Fruit fly (Drosophila melanogaster) whole organism, prepupa: ENCODE data around the gene CG6933.

Experiments used
- Blimp-1 ChIP-seq: fragments of 200-800 bp; sonication (Bioruptor generic); optimal IDR thresholded peaks from 3 replicates; lab custom pipeline; 2017; ENCODE audit warnings: missing biosample characterization, missing genetic modification characterization, mild to moderate bottlenecking, moderate library complexity, missing genetic modification reagents
- CG10669 ChIP-seq: fragments of 200-800 bp; sonication (Bioruptor generic); optimal IDR thresholded peaks from 3 replicates; lab custom pipeline; 2018; ENCODE audit warnings: missing biosample characterization, mild to moderate bottlenecking, missing genetic modification characterization, moderate library complexity
- CG1621 ChIP-seq: fragments of 200-800 bp; sonication (Bioruptor generic); optimal IDR thresholded peaks from 3 replicates; lab custom pipeline; 2018; ENCODE audit warnings: missing biosample characterization, mild to moderate bottlenecking, missing genetic modification characterization
- CG16779 ChIP-seq: fragments of 200-800 bp; sonication (Bioruptor generic); optimal IDR thresholded peaks from 3 replicates; lab custom pipeline; 2017; ENCODE audit warnings: missing biosample characterization, mild to moderate bottlenecking, missing genetic modification characterization
- CG3032 ChIP-seq: fragments of 200-800 bp; optimal IDR thresholded peaks from 2 replicates; lab custom pipeline; 2019; ENCODE audit warnings: missing biosample characterization, mild to moderate bottlenecking, missing genetic modification characterization, moderate library complexity
- CG31627 ChIP-seq: fragments of 200-800 bp; sonication (Bioruptor generic); optimal IDR thresholded peaks from 3 replicates; lab custom pipeline; 2016; ENCODE audit warnings: missing biosample characterization, missing genetic modification characterization
- CG32006 ChIP-seq: fragments of 200-800 bp; sonication (Bioruptor generic); optimal IDR thresholded peaks from 3 replicates; lab custom pipeline; 2017; ENCODE audit warnings: missing biosample characterization, mild to moderate bottlenecking, missing genetic modification characterization
- CG3919 ChIP-seq: fragments of 200-800 bp; sonication (Bioruptor generic); optimal IDR thresholded peaks from 3 replicates; lab custom pipeline; 2016; ENCODE audit warnings: missing biosample characterization, missing genetic modification characterization
- CG6792 ChIP-seq: fragments of 200-800 bp; sonication (Bioruptor generic); optimal IDR thresholded peaks from 3 replicates; lab custom pipeline; 2016; ENCODE audit warnings: missing biosample characterization, missing genetic modification characterization
- CG8119 ChIP-seq: fragments of 200-800 bp; sonication (Bioruptor generic); IDR thresholded peaks from 3 replicates; pipeline ENCODE4 v1.3.6; 2022; ENCODE audit warnings: missing biosample characterization, missing genetic modification characterization
- CG8319 ChIP-seq: fragments of 200-800 bp; sonication (Bioruptor generic); optimal IDR thresholded peaks from 3 replicates; lab custom pipeline; 2016; ENCODE audit warnings: missing biosample characterization, missing genetic modification characterization
- CG8632 ChIP-seq: fragments of 200-800 bp; sonication (Bioruptor generic); optimal IDR thresholded peaks from 3 replicates; lab custom pipeline; 2016; ENCODE audit warnings: missing biosample characterization, missing genetic modification characterization
- CG9139 ChIP-seq: fragments of 200-800 bp; sonication (Bioruptor generic); optimal IDR thresholded peaks from 3 replicates; lab custom pipeline; 2017; ENCODE audit warnings: missing biosample characterization, mild to moderate bottlenecking, missing genetic modification characterization
- Ets21C ChIP-seq: fragments of 200-800 bp; sonication (Bioruptor generic); optimal IDR thresholded peaks from 3 replicates; lab custom pipeline; 2016; ENCODE audit warnings: missing biosample characterization, missing genetic modification characterization
- Gug ChIP-seq: fragments of 200-800 bp; sonication (Bioruptor generic); IDR thresholded peaks from 2 replicates; pipeline ENCODE4 v1.3.6; 2022; ENCODE audit warnings: missing biosample characterization, missing genetic modification characterization
- Hr38 ChIP-seq: sonication (Bioruptor generic); optimal IDR thresholded peaks from 2 replicates; lab custom pipeline; 2016; ENCODE audit warnings: missing biosample characterization, missing genetic modification characterization
- Hr39 ChIP-seq: fragments of 200-800 bp; sonication (Bioruptor generic); optimal IDR thresholded peaks from 2 replicates; lab custom pipeline; 2016; ENCODE audit warnings: missing biosample characterization, missing genetic modification characterization
- Hr4 ChIP-seq: fragments of 200-800 bp; sonication (Bioruptor generic); optimal IDR thresholded peaks from 3 replicates; lab custom pipeline; 2016; ENCODE audit warnings: missing biosample characterization, missing genetic modification characterization
- Lpt ChIP-seq: fragments of 200-800 bp; sonication (Bioruptor generic); optimal IDR thresholded peaks from 3 replicates; lab custom pipeline; 2016; ENCODE audit warnings: missing biosample characterization, missing genetic modification characterization
- Met ChIP-seq: fragments of 200-800 bp; sonication (Bioruptor generic); optimal IDR thresholded peaks from 3 replicates; lab custom pipeline; 2016; ENCODE audit warnings: missing biosample characterization, missing genetic modification characterization
- OdsH ChIP-seq: fragments of 200-800 bp; sonication (Bioruptor generic); optimal IDR thresholded peaks from 3 replicates; lab custom pipeline; 2016; ENCODE audit warnings: missing biosample characterization, missing genetic modification characterization
- Sox102F ChIP-seq: fragments of 200-800 bp; sonication (Bioruptor generic); optimal IDR thresholded peaks from 2 replicates; lab custom pipeline; 2016; ENCODE audit warnings: missing biosample characterization, mild to moderate bottlenecking, missing genetic modification characterization
- Sox14 ChIP-seq: fragments of 200-800 bp; sonication (Bioruptor generic); optimal IDR thresholded peaks from 3 replicates; lab custom pipeline; 2016; ENCODE audit warnings: missing biosample characterization, missing genetic modification characterization
- Sox15 ChIP-seq: fragments of 200-800 bp; sonication (Bioruptor generic); optimal IDR thresholded peaks from 3 replicates; lab custom pipeline; 2016; ENCODE audit warnings: missing biosample characterization, missing genetic modification characterization
- achi ChIP-seq: fragments of 200-800 bp; sonication (Bioruptor generic); optimal IDR thresholded peaks from 3 replicates; lab custom pipeline; 2016; ENCODE audit warnings: missing biosample characterization, missing genetic modification characterization
- cyc ChIP-seq: fragments of 200-800 bp; sonication (Bioruptor generic); optimal IDR thresholded peaks from 3 replicates; lab custom pipeline; 2016; ENCODE audit warnings: missing biosample characterization, missing genetic modification characterization
- dac ChIP-seq: fragments of 200-800 bp; sonication (Bioruptor generic); optimal IDR thresholded peaks from 2 replicates; lab custom pipeline; 2017; ENCODE audit warnings: missing biosample characterization, mild to moderate bottlenecking, missing genetic modification characterization
- eg ChIP-seq: fragments of 200-800 bp; sonication (Bioruptor generic); IDR thresholded peaks from 3 replicates; pipeline ENCODE4 v1.3.6; 2022; ENCODE audit warnings: missing biosample characterization, missing genetic modification characterization
- esn ChIP-seq: fragments of 200-800 bp; sonication (Bioruptor generic); optimal IDR thresholded peaks from 2 replicates; lab custom pipeline; 2016; ENCODE audit warnings: missing biosample characterization, mild to moderate bottlenecking, missing genetic modification characterization, moderate library complexity
- fkh ChIP-seq: fragments of 200-800 bp; sonication (Bioruptor generic); optimal IDR thresholded peaks from 3 replicates; lab custom pipeline; 2017; ENCODE audit warnings: missing biosample characterization, mild to moderate bottlenecking, missing genetic modification characterization, moderate library complexity
- pdm3 ChIP-seq: fragments of 200-800 bp; sonication (Bioruptor generic); optimal IDR thresholded peaks from 3 replicates; lab custom pipeline; 2016; ENCODE audit warnings: missing biosample characterization, missing genetic modification characterization
- spab ChIP-seq: fragments of 200-800 bp; sonication (Bioruptor generic); optimal IDR thresholded peaks from 2 replicates; lab custom pipeline; 2017; ENCODE audit warnings: missing biosample characterization, mild to moderate bottlenecking, missing genetic modification characterization, missing genetic modification reagents
- ss ChIP-seq, 2 experiments: fragments of 200-800 bp; sonication (Bioruptor generic); optimal IDR thresholded peaks; 2 replicates in 1 of 2; 3 replicates in 1 of 2; lab custom pipeline; 2017 to 2018; ENCODE audit warnings: mild to moderate bottlenecking in 2 of 2, missing biosample characterization in 2 of 2, missing genetic modification characterization in 2 of 2, moderate library complexity in 1 of 2
- svp ChIP-seq: fragments of 200-800 bp; sonication (Bioruptor generic); peaks from one replicate; lab custom pipeline; 2016; ENCODE audit warnings: missing biosample characterization, missing genetic modification characterization
- topi ChIP-seq: fragments of 200-800 bp; sonication (Bioruptor generic); optimal IDR thresholded peaks from 3 replicates; lab custom pipeline; 2016; ENCODE audit warnings: missing biosample characterization, missing genetic modification characterization
- vri ChIP-seq: fragments of 200-800 bp; sonication (Bioruptor generic); optimal IDR thresholded peaks from 3 replicates; lab custom pipeline; 2016; ENCODE audit warnings: missing biosample characterization, mild to moderate bottlenecking, missing genetic modification characterization

The CG6933 gene

dm6 chr3L:20220918-20221317 lies 698 bp upstream of the CG6933 start:
- TF ChIP-seq eg (GFP tag; lab: Robert Waterston, UW) (no peak), CG3032 (no peak), Gug (GFP tag; lab: Robert Waterston, UW) (no peak), Sox15 (GFP tag; lab: Kevin White, UChicago) (no peak), Blimp-1 (GFP tag; lab: Kevin White, UChicago) (no peak), spab (GFP tag; lab: Kevin White, UChicago) (no peak), CG16779 (tag; lab: Kevin White, UChicago) (no peak), cyc (no peak), CG32006 (GFP tag; lab: Kevin White, UChicago) (no peak), CG31627 (GFP tag; lab: Kevin White, UChicago) (no peak), CG6792 (GFP tag; lab: Kevin White, UChicago) (no peak), CG3919 (GFP tag; lab: Kevin White, UChicago) (no peak), Sox14 (GFP tag; lab: Kevin White, UChicago) (no peak), Hr38 (GFP tag; lab: Kevin White, UChicago) (no peak), CG10669 (GFP tag; lab: Kevin White, UChicago) (no peak), Hr39 (GFP tag; lab: Kevin White, UChicago) (no peak), CG8319 (GFP tag; lab: Kevin White, UChicago) (no peak), CG8632 (GFP tag; lab: Kevin White, UChicago) (no peak)

- TF ChIP-seq achi (GFP tag; lab: Kevin White, UChicago) (no peak), Hr38 (GFP tag; lab: Kevin White, UChicago) (no peak), topi (no peak), esn (GFP tag; lab: Kevin White, UChicago) (no peak), svp (peak; percentile 18), Sox102F (GFP tag; lab: Kevin White, UChicago) (no peak)
Observed at dm6 chr3L:20212022-20212421, 8.2 kb downstream of the CG6933 start, which contains the start of gene CG7017. Gene CG7017 (minus strand): TSS chr3L:20212122.

dm6 chr3L:20209896-20210295 lies 10.3 kb downstream of the CG6933 start:
- TF ChIP-seq ss (GFP tag; optimal IDR thresholded peaks at IDR 0.05; lab: Kevin White, UChicago), result no peak
- TF ChIP-seq fkh (GFP tag; lab: Kevin White, UChicago), result no peak
- no peak for TF ChIP-seq CG31627 (GFP tag; lab: Kevin White, UChicago)
- TF ChIP-seq CG9139, result no peak
- no peak for TF ChIP-seq Hr4 (GFP tag; lab: Kevin White, UChicago)
- TF ChIP-seq OdsH (GFP tag; lab: Kevin White, UChicago), result no peak
- no peak for TF ChIP-seq Lpt
- no peak for TF ChIP-seq Blimp-1 (GFP tag; lab: Kevin White, UChicago)
- no peak for TF ChIP-seq spab (GFP tag; lab: Kevin White, UChicago)
- no peak for TF ChIP-seq svp
- no peak for TF ChIP-seq CG8119 (GFP tag; lab: Robert Waterston, UW)
- no peak for TF ChIP-seq Ets21C (GFP tag; lab: Kevin White, UChicago)
- no peak for TF ChIP-seq dac (GFP tag; lab: Kevin White, UChicago)
- TF ChIP-seq pdm3 (GFP tag; lab: Kevin White, UChicago), result no peak
- no peak for TF ChIP-seq CG1621 (tag; lab: Kevin White, UChicago)
- TF ChIP-seq Met (GFP tag; lab: Kevin White, UChicago), result no peak
- no peak for TF ChIP-seq CG16779 (tag; lab: Kevin White, UChicago)
- TF ChIP-seq CG8319 (GFP tag; lab: Kevin White, UChicago), result no peak

dm6 chr3L:20209092-20209491 lies 11.1 kb downstream of the CG6933 start:
- peak; percentile 90 for TF ChIP-seq vri
- no peak for TF ChIP-seq Gug (GFP tag; lab: Robert Waterston, UW)
- no peak for TF ChIP-seq CG1621 (tag; lab: Kevin White, UChicago)
